Fruit fly (Drosophila melanogaster): Measurements from ENCODE around the gene Rpn1.
A peak's percentile ranks its signal among the peaks of the same experiment; 100 is the strongest.

Gene Rpn1

DNA sequence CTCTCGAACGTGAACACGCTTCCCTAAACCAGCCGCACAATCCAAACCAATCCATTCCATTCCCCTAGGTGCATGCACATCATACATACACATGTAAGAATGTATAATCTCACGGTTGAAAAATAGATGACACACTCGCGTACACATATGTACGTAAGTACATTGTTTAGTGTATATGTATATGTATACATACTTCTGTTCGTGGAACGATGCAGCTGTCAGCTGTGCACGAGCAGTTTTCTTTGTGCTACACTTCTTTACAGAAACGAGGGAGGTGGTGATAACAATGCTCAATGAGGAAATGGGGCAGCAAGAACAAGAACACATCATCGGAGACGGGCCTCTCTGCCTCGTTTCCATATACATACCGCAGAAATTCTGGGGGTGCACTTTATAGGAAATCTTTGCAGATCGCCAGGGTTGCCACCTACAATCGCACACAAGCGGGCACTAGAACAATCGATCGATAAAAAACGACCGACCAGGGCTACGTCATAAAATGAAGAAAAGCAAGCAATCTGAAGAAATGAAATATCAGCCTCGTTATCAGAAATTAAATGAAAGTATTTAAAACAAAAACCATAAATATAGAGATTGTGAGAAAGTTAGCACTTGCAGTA is 15.4 kb upstream of the Rpn1 start:
- TF ChIP-seq Clk (GFP tag; optimal IDR thresholded peaks at IDR 0.05) (no peak), CG12768 (GFP tag; optimal IDR thresholded peaks at IDR 0.05) (peak; percentile 47), Hr96 (GFP tag; optimal IDR thresholded peaks at IDR 0.05) (no peak), kay (GFP tag; ENCODE audit: borderline replicate concordance) (peak; percentile 95), CG5204 (GFP tag; optimal IDR thresholded peaks at IDR 0.05) (no peak), CG11617 (GFP tag; optimal IDR thresholded peaks at IDR 0.05) (peak; percentile 14), Mnt (GFP tag; optimal IDR thresholded peaks at IDR 0.05) (peak; percentile 55), CG1620 (GFP tag; optimal IDR thresholded peaks at IDR 0.05) (no peak), tj (GFP tag; optimal IDR thresholded peaks at IDR 0.05) (peak; percentile 1), toe (GFP tag; optimal IDR thresholded peaks at IDR 0.05) (no peak), cic (GFP tag; optimal IDR thresholded peaks at IDR 0.05) (peak; percentile 73), CG7045 (GFP tag; optimal IDR thresholded peaks at IDR 0.05) (no peak), pad (GFP tag; optimal IDR thresholded peaks at IDR 0.05) (peak; percentile 5), CG14711 (tag; optimal IDR thresholded peaks at IDR 0.05) (peak; percentile 87)

- TF ChIP-seq CG11617 (GFP tag; optimal IDR thresholded peaks at IDR 0.05): peak; percentile 21
- peak; percentile 35 for TF ChIP-seq CG12768 (GFP tag; optimal IDR thresholded peaks at IDR 0.05)
- peak; percentile 56 for TF ChIP-seq cic (GFP tag; optimal IDR thresholded peaks at IDR 0.05)
- TF ChIP-seq Crg-1 (GFP tag; optimal IDR thresholded peaks at IDR 0.05): no peak
- TF ChIP-seq kay (GFP tag; ENCODE audit: borderline replicate concordance): peak; percentile 99
Observed at dm6 chr3L:19900184-19901089, 14.4 kb upstream of the Rpn1 start.

DNA sequence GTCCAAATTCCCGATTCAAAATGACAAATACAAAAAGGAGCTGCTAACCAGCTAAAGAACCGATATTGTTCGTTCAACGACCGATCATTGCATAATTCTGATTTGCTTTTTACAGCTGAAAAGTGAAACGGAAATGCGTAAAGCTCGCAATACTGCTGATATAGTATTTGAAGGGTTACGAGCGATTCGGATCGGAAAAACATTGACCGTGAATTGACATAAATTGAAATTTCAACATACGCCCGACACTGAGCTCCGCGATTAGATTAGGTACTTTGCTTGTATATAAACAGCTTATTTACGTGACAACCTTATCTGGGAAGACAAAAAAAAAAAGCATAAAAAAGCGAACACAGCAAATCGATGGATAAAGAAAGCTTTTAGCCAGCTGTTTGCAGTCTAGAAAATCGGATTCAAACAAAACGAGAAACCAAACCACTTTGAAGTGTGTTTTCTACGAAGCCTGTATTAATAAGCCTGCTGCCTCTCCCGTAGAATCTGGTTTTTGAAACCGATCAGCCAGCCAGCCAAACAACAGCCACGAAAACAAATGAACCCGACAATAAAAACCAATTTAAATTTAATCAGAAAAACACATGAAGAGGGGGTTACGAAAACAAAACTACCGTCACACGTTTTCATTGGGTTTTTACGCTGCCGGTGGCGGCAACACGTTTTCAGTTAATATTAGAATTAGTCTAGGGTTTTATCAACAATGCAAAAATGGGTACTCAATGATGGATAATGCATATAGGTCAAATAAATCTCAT is 13.2 kb upstream of the Rpn1 start:
- TF ChIP-seq tj (GFP tag; optimal IDR thresholded peaks at IDR 0.05) (peak; percentile 15), CG12768 (GFP tag; optimal IDR thresholded peaks at IDR 0.05) (peak; percentile 38), Mnt (GFP tag; optimal IDR thresholded peaks at IDR 0.05) (no peak), cnc (optimal IDR thresholded peaks at IDR 0.05) (peak in 1 of 2 experiments; percentile 59), kay (GFP tag; ENCODE audit: borderline replicate concordance) (peak; percentile 26), CG14711 (tag; optimal IDR thresholded peaks at IDR 0.05) (no peak), cic (GFP tag; optimal IDR thresholded peaks at IDR 0.05) (peak; percentile 58), Clk (GFP tag; optimal IDR thresholded peaks at IDR 0.05) (no peak), ovo (GFP tag; optimal IDR thresholded peaks at IDR 0.05) (no peak), Hr96 (GFP tag; optimal IDR thresholded peaks at IDR 0.05) (no peak), bab1 (GFP tag; optimal IDR thresholded peaks at IDR 0.05) (no peak), Crg-1 (GFP tag; optimal IDR thresholded peaks at IDR 0.05) (no peak)

- TF ChIP-seq tj (GFP tag; optimal IDR thresholded peaks at IDR 0.05): no peak
- peak; percentile 56 for TF ChIP-seq CG7101 (tag; optimal IDR thresholded peaks at IDR 0.05)
- TF ChIP-seq CG12768 (GFP tag; optimal IDR thresholded peaks at IDR 0.05): peak; percentile 4
- TF ChIP-seq bab1 (GFP tag; optimal IDR thresholded peaks at IDR 0.05): peak; percentile 54
- TF ChIP-seq CG7045 (GFP tag; optimal IDR thresholded peaks at IDR 0.05): peak; percentile 11
- TF ChIP-seq pad (GFP tag; optimal IDR thresholded peaks at IDR 0.05): no peak
- TF ChIP-seq CG33017 (tag; optimal IDR thresholded peaks at IDR 0.05): peak; percentile 40
Observed at dm6 chr3L:19902560-19903399, 12.1 kb upstream of the Rpn1 start.

dm6 chr3L:19903400-19903846 is 11.4 kb upstream of the Rpn1 start:
- TF ChIP-seq kay (GFP tag; ENCODE audit: borderline replicate concordance): peak; percentile 76
- no peak for TF ChIP-seq bab1 (GFP tag; optimal IDR thresholded peaks at IDR 0.05)
